Fruit fly (Drosophila melanogaster): ENCODE measurements around the gene cert.

Gene cert

dm6 chr3L:8323817-8324216 lies 34.1 kb upstream of the cert start:
- TF ChIP-seq svp (GFP tag) (peak; percentile 2), Blimp-1 (GFP tag; optimal IDR thresholded peaks at IDR 0.05) (no peak)

DNA sequence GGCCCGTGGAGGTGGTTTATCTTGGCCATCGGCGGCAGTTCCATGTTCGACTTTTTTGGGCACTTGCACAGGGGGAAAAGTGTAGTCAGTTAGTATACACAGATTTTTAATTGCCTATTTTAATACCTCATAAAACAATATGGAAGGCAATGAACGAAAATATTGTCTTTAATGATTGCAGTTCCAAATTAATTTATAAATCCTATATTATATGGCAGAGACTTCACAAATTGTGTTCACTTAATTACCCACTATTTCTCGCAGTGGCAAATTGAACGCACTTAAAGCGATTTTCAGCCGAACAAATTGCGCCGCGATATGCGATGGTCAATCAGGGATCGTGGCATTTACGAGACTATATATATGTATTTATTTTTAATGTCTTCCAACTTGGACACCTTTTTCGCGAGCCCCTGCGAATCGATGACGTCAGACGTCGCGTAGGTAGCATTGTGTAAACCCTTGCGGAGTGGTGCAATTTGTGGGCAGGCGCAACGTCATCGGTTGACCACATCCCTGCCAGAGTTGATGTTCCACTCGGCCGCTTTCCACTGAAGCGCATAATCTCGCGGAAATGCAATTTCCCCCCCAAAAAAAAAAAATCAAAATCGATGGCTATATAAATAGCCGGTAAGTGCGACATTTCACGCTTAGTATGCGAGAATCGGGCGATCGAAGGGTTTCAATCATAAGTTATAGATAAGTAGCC lies 30.6 kb upstream of the cert start, which contains the start of gene CG13670:
TSS of gene CG13670 (plus strand) at position 659 of the 709 bp plus-strand sequence.
- TF ChIP-seq fkh (GFP tag; optimal IDR thresholded peaks at IDR 0.05) (no peak), Hr4 (GFP tag; optimal IDR thresholded peaks at IDR 0.05) (peak; percentile 43), CG15336 (GFP tag; IDR thresholded peaks at IDR 0.05) (peak; percentile 57), svp (GFP tag) (peak; percentile 64), CG8119 (GFP tag; IDR thresholded peaks at IDR 0.05) (peak; percentile 56; the same call in 1 of the 3 replicates), Hr39 (GFP tag; optimal IDR thresholded peaks at IDR 0.05) (peak; percentile 13), CG11762 (GFP tag; optimal IDR thresholded peaks at IDR 0.05; ENCODE audit: insufficient read depth) (peak; percentile 40), CG6276 (GFP tag; optimal IDR thresholded peaks at IDR 0.05) (peak; percentile 46), OdsH (GFP tag; optimal IDR thresholded peaks at IDR 0.05) (peak; percentile 32), CG6792 (GFP tag; optimal IDR thresholded peaks at IDR 0.05) (peak; percentile 14), pdm3 (GFP tag; optimal IDR thresholded peaks at IDR 0.05) (peak; percentile 18), net (GFP tag; optimal IDR thresholded peaks at IDR 0.05) (peak; percentile 36), CG6854 (GFP tag; optimal IDR thresholded peaks at IDR 0.05) (no peak), CG7368 (GFP tag; optimal IDR thresholded peaks at IDR 0.05) (peak; percentile 34), achi (GFP tag; optimal IDR thresholded peaks at IDR 0.05) (peak; percentile 29), dac (GFP tag; optimal IDR thresholded peaks at IDR 0.05) (no peak), cyc (GFP tag; optimal IDR thresholded peaks at IDR 0.05) (peak; percentile 18), CG6163 (GFP tag; IDR thresholded peaks at IDR 0.05) (peak; percentile 62; the same call in 2 of the 3 replicates), CG11902 (GFP tag; optimal IDR thresholded peaks at IDR 0.05) (peak; percentile 38), Eip78C (GFP tag) (peak; percentile 68), eg (GFP tag; IDR thresholded peaks at IDR 0.05) (peak; percentile 64), Gug (GFP tag; IDR thresholded peaks at IDR 0.05) (no peak), topi (GFP tag; optimal IDR thresholded peaks at IDR 0.05) (no peak), CG3919 (GFP tag; optimal IDR thresholded peaks at IDR 0.05) (peak; percentile 40), CG34406 (GFP tag; optimal IDR thresholded peaks at IDR 0.05) (peak; percentile 12), CG32006 (GFP tag; optimal IDR thresholded peaks at IDR 0.05) (peak; percentile 36)

dm6 chr3L:8318916-8319506 lies 29.3 kb upstream of the cert start, which contains the start of gene CG43059:
Gene CG43059 (minus strand): TSS chr3L:8318966.
- peak; percentile 78 for TF ChIP-seq CG11294 (GFP tag; IDR thresholded peaks at IDR 0.05)
- peak; percentile 88 for TF ChIP-seq CG32006 (GFP tag; optimal IDR thresholded peaks at IDR 0.05)
- no peak for TF ChIP-seq CG7368 (GFP tag; optimal IDR thresholded peaks at IDR 0.05)
- peak; percentile 78 for TF ChIP-seq Gug (GFP tag; IDR thresholded peaks at IDR 0.05)
- TF ChIP-seq CG6163 (GFP tag; IDR thresholded peaks at IDR 0.05): peak; percentile 87
- no peak for TF ChIP-seq Hr39 (GFP tag; optimal IDR thresholded peaks at IDR 0.05)
- TF ChIP-seq acj6 (GFP tag; optimal IDR thresholded peaks at IDR 0.05): peak; percentile 38
- peak in 1 of 2 experiments; percentile 34 for TF ChIP-seq salr (GFP tag; optimal IDR thresholded peaks at IDR 0.05)
- peak; percentile 50 for TF ChIP-seq OdsH (GFP tag; optimal IDR thresholded peaks at IDR 0.05)
- TF ChIP-seq Sox102F (GFP tag; optimal IDR thresholded peaks at IDR 0.05): no peak
- TF ChIP-seq Eip78C (GFP tag): peak; percentile 68
- TF ChIP-seq vri (GFP tag; optimal IDR thresholded peaks at IDR 0.05): no peak
- TF ChIP-seq Hr38 (GFP tag; optimal IDR thresholded peaks at IDR 0.05): no peak
- TF ChIP-seq CG9139 (GFP tag; optimal IDR thresholded peaks at IDR 0.05): no peak
- no peak for TF ChIP-seq CG11762 (GFP tag; optimal IDR thresholded peaks at IDR 0.05; ENCODE audit: insufficient read depth)
- TF ChIP-seq Sox15 (GFP tag; optimal IDR thresholded peaks at IDR 0.05): no peak
- peak; percentile 93 for TF ChIP-seq eg (GFP tag; IDR thresholded peaks at IDR 0.05)
- peak; percentile 54 for TF ChIP-seq dac (GFP tag; optimal IDR thresholded peaks at IDR 0.05)
- TF ChIP-seq CG10669 (GFP tag; optimal IDR thresholded peaks at IDR 0.05): no peak
- peak; percentile 45 for TF ChIP-seq net (GFP tag; optimal IDR thresholded peaks at IDR 0.05)
- TF ChIP-seq Ets96B (tag; optimal IDR thresholded peaks at IDR 0.05): no peak
- no peak for TF ChIP-seq topi (GFP tag; optimal IDR thresholded peaks at IDR 0.05)
- peak; percentile 30 for TF ChIP-seq svp (GFP tag)
- no peak for TF ChIP-seq Smox (GFP tag; optimal IDR thresholded peaks at IDR 0.05)
- TF ChIP-seq cyc (GFP tag; optimal IDR thresholded peaks at IDR 0.05): no peak
- TF ChIP-seq CG8632 (GFP tag; optimal IDR thresholded peaks at IDR 0.05): no peak
- TF ChIP-seq Lpt (GFP tag; optimal IDR thresholded peaks at IDR 0.05): peak; percentile 71
- no peak for TF ChIP-seq CG6792 (GFP tag; optimal IDR thresholded peaks at IDR 0.05)
- TF ChIP-seq Eip75B (GFP tag; optimal IDR thresholded peaks at IDR 0.05): peak; percentile 32
- TF ChIP-seq dsx (GFP tag; optimal IDR thresholded peaks at IDR 0.05; ENCODE audit: poor library complexity, severe bottlenecking): no peak
- no peak for TF ChIP-seq lz (GFP tag; optimal IDR thresholded peaks at IDR 0.05)
- TF ChIP-seq CG34406 (GFP tag; optimal IDR thresholded peaks at IDR 0.05): no peak
- peak; percentile 65 for TF ChIP-seq CG4318 (GFP tag; optimal IDR thresholded peaks at IDR 0.05)

Data from whole organism, prepupa.